Worm (Caenorhabditis elegans): Measurements from ENCODE around the gene trpp-6.

ce11 chrV:10035586-10035985 lies 43.9 kb downstream of the trpp-6 start:
- TF ChIP-seq hmbx-1 (tag; optimal IDR thresholded peaks at IDR 0.05) (no peak), ama-1 (optimal IDR thresholded peaks at IDR 0.05) (no peak), tbx-11 (GFP tag; IDR thresholded peaks at IDR 0.05) (no peak), tbx-37 (GFP tag; conservative IDR thresholded peaks at IDR 0.05) (no peak), scrt-1 (GFP tag; IDR thresholded peaks at IDR 0.05) (no peak), ets-7 (tag; optimal IDR thresholded peaks at IDR 0.05) (no peak), F13C5.2 (tag; optimal IDR thresholded peaks at IDR 0.05) (no peak), aly-1 (tag; optimal IDR thresholded peaks at IDR 0.05) (no peak), tra-4 (tag; optimal IDR thresholded peaks at IDR 0.05) (no peak), sea-1 (GFP tag; conservative IDR thresholded peaks at IDR 0.05) (no peak), ceh-13 (GFP tag; optimal IDR thresholded peaks at IDR 0.05) (no peak), flt-1 (GFP tag; IDR thresholded peaks at IDR 0.05) (no peak), ceh-36 (tag; optimal IDR thresholded peaks at IDR 0.05) (no peak)

Measured in whole organism, early embryonic.